Fruit fly (Drosophila melanogaster): ENCODE data around the gene Cortactin.

DNA sequence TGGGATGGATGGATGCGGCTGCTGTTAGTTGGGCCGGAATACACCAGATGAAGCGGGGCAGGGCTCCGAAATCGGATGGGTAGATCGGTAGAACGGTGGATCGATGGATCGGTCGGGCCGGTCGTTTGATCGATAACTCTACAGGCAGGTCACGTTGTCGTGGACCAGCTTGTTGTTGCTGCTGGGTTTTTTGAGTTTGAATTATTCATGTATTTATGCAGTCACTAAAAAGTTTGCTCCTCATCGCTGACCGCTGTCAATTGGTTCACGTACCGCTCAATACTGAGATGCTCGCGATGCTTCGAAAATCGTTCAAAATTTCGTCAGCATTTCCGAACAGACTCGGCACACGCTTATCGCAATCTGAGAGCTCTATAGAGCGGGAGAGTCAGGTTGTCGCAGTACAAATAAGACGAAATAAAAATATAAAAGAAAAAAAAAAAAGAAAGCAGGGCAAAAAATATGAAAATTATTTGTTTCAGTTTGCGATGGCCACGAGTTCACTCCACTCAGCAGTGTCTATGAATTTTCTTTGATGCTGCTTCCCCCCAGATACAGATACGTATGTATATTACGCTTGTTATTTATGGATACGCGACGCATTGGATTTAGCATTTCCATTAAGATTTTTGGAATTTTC is 40.2 kb downstream of the Cortactin start, which contains the start of gene peg:
- TF ChIP-seq CTCF (optimal IDR thresholded peaks at IDR 0.05) (no peak), CG8478 (optimal IDR thresholded peaks at IDR 0.05) (no peak)

Data from S2 (cell line).